Worm (Caenorhabditis elegans): ENCODE data around the gene mrp-8.

The mrp-8 gene

DNA sequence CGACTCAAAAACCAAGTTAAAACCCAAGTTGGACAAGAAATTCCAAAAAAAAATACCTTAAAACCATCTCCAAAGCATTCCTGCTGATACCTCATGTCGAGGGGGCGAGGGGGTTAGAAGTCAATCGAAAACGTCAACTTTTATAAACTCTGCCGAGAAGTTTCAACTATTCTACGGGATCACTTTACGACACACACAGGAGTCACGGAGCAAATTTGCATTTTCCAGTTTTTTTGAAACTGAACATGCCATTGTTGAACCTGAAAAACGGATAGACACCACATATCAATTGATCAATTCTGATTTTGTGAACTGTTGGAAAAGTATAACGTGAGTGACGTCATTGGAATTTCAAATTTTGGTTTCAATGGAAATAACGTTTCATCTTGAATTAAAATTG is at the start of gene mrp-8:
Gene mrp-8 (minus strand): TSS at position 101 of the 400 bp plus-strand sequence.
- no peak for TF ChIP-seq gmeb-2 (tag; optimal IDR thresholded peaks at IDR 0.05)
- no peak for TF ChIP-seq ceh-48 (tag; optimal IDR thresholded peaks at IDR 0.05)
- no peak for TF ChIP-seq pqm-1 (tag; optimal IDR thresholded peaks at IDR 0.05)
- no peak for TF ChIP-seq tbx-2 (tag; optimal IDR thresholded peaks at IDR 0.05)
- TF ChIP-seq sox-4 (tag; optimal IDR thresholded peaks at IDR 0.05): no peak
- TF ChIP-seq K02D7.2 (tag; optimal IDR thresholded peaks at IDR 0.05): no peak
- TF ChIP-seq hlh-8 (tag; optimal IDR thresholded peaks at IDR 0.05): no peak
- TF ChIP-seq ttx-3 (tag; optimal IDR thresholded peaks at IDR 0.05): no peak

DNA sequence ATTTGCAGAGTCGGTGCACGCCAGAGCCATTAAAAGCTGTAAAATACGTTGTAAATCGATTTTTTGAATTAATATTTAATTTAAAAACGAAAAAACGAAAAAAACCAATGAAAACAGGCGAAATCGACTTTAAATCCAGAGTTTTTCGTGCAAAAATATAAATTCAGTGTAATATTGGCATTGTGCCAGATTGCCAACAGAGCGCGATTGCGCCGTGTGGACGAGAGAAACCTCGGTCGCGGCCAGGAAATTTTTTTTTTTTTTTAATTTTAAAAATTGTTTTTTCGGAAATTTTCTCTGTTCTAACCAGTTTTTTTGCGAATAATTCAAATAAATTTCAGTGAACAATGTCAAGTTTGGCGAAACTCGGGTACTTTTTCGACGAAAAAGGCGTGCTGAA is 48.3 kb upstream of the mrp-8 start, which contains the start of the genes pph-4.1 and Y75B8A.31:
Gene pph-4.1 (minus strand): TSS at position 36 of the 400 bp plus-strand sequence.
Gene Y75B8A.31 (plus strand): TSS at position 342 of the 400 bp plus-strand sequence.
- TF ChIP-seq pros-1 (tag; optimal IDR thresholded peaks at IDR 0.05): no peak
- no peak for TF ChIP-seq pha-4 (tag; optimal IDR thresholded peaks at IDR 0.05)
- no peak for TF ChIP-seq nhr-232 (tag; optimal IDR thresholded peaks at IDR 0.05)
- TF ChIP-seq ceh-31 (tag; optimal IDR thresholded peaks at IDR 0.05): peak; percentile 95
- peak; percentile 15 for TF ChIP-seq pax-1 (tag; optimal IDR thresholded peaks at IDR 0.05)
- peak; percentile 60 for TF ChIP-seq ceh-18 (tag; optimal IDR thresholded peaks at IDR 0.05)
- TF ChIP-seq unc-86 (tag; optimal IDR thresholded peaks at IDR 0.05): peak; percentile 53
- TF ChIP-seq ceh-48 (tag; optimal IDR thresholded peaks at IDR 0.05): no peak
- TF ChIP-seq syd-9 (tag; optimal IDR thresholded peaks at IDR 0.05): peak; percentile 34
- peak; percentile 24 for TF ChIP-seq ztf-16 (tag; optimal IDR thresholded peaks at IDR 0.05)
- TF ChIP-seq ref-2 (tag; optimal IDR thresholded peaks at IDR 0.05): peak; percentile 65
- peak; percentile 16 for TF ChIP-seq pha-2 (tag; optimal IDR thresholded peaks at IDR 0.05)
- TF ChIP-seq ceh-34 (tag; optimal IDR thresholded peaks at IDR 0.05): peak; percentile 58
- TF ChIP-seq ahr-1 (tag; optimal IDR thresholded peaks at IDR 0.05): peak; percentile 35
- TF ChIP-seq dmd-4 (tag; optimal IDR thresholded peaks at IDR 0.05; ENCODE audit: borderline replicate concordance): no peak
- peak; percentile 81 for TF ChIP-seq mec-3 (tag; optimal IDR thresholded peaks at IDR 0.05; ENCODE audit: borderline replicate concordance)
- TF ChIP-seq unc-3 (GFP tag; conservative IDR thresholded peaks at IDR 0.05): peak; percentile 35; the same call in 1 of the 2 replicates
- peak; percentile 49 for TF ChIP-seq unc-3 (tag; optimal IDR thresholded peaks at IDR 0.05)
- peak; percentile 84 for TF ChIP-seq zip-5 (tag; optimal IDR thresholded peaks at IDR 0.05)
- peak; percentile 83 for TF ChIP-seq hlh-8 (tag; optimal IDR thresholded peaks at IDR 0.05)
- TF ChIP-seq ets-4 (tag; optimal IDR thresholded peaks at IDR 0.05): peak; percentile 93
- TF ChIP-seq pat-9 (tag; optimal IDR thresholded peaks at IDR 0.05): peak; percentile 72
- peak; percentile 65 for TF ChIP-seq lim-6 (tag; optimal IDR thresholded peaks at IDR 0.05)
- peak; percentile 71 for TF ChIP-seq ceh-14 (tag; optimal IDR thresholded peaks at IDR 0.05)
- TF ChIP-seq unc-42 (tag; optimal IDR thresholded peaks at IDR 0.05): peak; percentile 69
- TF ChIP-seq F13H6.1 (tag; optimal IDR thresholded peaks at IDR 0.05): peak; percentile 32
- peak; percentile 67 for TF ChIP-seq nfya-1 (tag; optimal IDR thresholded peaks at IDR 0.05)
- TF ChIP-seq dve-1 (tag; optimal IDR thresholded peaks at IDR 0.05): no peak
- TF ChIP-seq tbx-7 (tag; optimal IDR thresholded peaks at IDR 0.05): peak; percentile 82
- TF ChIP-seq fax-1 (tag; optimal IDR thresholded peaks at IDR 0.05): peak; percentile 77
- TF ChIP-seq elt-2 (tag; optimal IDR thresholded peaks at IDR 0.05): peak; percentile 77
- peak; percentile 27 for TF ChIP-seq fkh-6 (tag; optimal IDR thresholded peaks at IDR 0.05)
- TF ChIP-seq pqm-1 (tag; optimal IDR thresholded peaks at IDR 0.05): peak; percentile 54
- TF ChIP-seq ceh-2 (tag; optimal IDR thresholded peaks at IDR 0.05): peak; percentile 92
- TF ChIP-seq ceh-45 (GFP tag; IDR thresholded peaks at IDR 0.05): no peak
- TF ChIP-seq lin-11 (tag; optimal IDR thresholded peaks at IDR 0.05): peak; percentile 8
- peak; percentile 19 for TF ChIP-seq ttx-3 (tag; optimal IDR thresholded peaks at IDR 0.05)
- peak; percentile 36 for TF ChIP-seq eyg-1 (tag; optimal IDR thresholded peaks at IDR 0.05)
- TF ChIP-seq unc-55 (GFP tag; optimal IDR thresholded peaks at IDR 0.05): no peak
- TF ChIP-seq rnt-1 (tag; optimal IDR thresholded peaks at IDR 0.05): peak; percentile 67
- no peak for TF ChIP-seq ceh-30 (tag; optimal IDR thresholded peaks at IDR 0.05)
- peak; percentile 88 for TF ChIP-seq tbx-2 (tag; optimal IDR thresholded peaks at IDR 0.05)
- TF ChIP-seq C08G9.2 (tag; optimal IDR thresholded peaks at IDR 0.05): peak; percentile 93
